Worm (Caenorhabditis elegans) whole organism, L4 larva: Measurements from ENCODE around the gene Y75B12B.3.
"Not testable (repeated sequence)": the region's sequence is repeated elsewhere in the genome, so short reads cannot be mapped to it uniquely, and the experiment has no call there.

Experiments
- F10B5.3 ChIP-seq: sonication (generic microtip); optimal IDR thresholded peaks from 2 replicates; lab custom pipeline; 2016; ENCODE audit warnings: mild to moderate bottlenecking, missing genetic modification characterization, missing compliant biosample characterization
- F26F4.8 ChIP-seq: fragments of 200-800 bp; sonication (Bioruptor generic); conservative IDR thresholded peaks from 2 replicates; pipeline ENCODE4 v1.3.6; 2022; ENCODE audit warnings: missing genetic modification characterization, missing compliant biosample characterization
- F49E8.2 ChIP-seq: sonication (generic microtip); optimal IDR thresholded peaks from 2 replicates; lab custom pipeline; 2016; ENCODE audit warnings: missing compliant biosample characterization, mild to moderate bottlenecking, missing genetic modification characterization, borderline replicate concordance
- T20F7.1 ChIP-seq: fragments of 200-800 bp; sonication (Bioruptor generic); optimal IDR thresholded peaks from 2 replicates; lab custom pipeline; 2018; ENCODE audit warnings: mild to moderate bottlenecking, missing genetic modification characterization, missing compliant biosample characterization
- T26A8.4 ChIP-seq: fragments of 200-800 bp; sonication (Bioruptor generic); IDR thresholded peaks from 2 replicates; pipeline ENCODE4 v1.3.6; 2022; ENCODE audit warnings: missing genetic modification characterization, missing compliant biosample characterization
- Y5F2A.4 ChIP-seq: fragments of 200-800 bp; sonication (Bioruptor generic); optimal IDR thresholded peaks from 2 replicates; lab custom pipeline; 2018; ENCODE audit warnings: mild to moderate bottlenecking, missing genetic modification characterization, missing compliant biosample characterization
- Y75B8A.6 ChIP-seq: fragments of 200-800 bp; sonication (Bioruptor generic); IDR thresholded peaks from 2 replicates; pipeline ENCODE4 v1.3.6; 2022; ENCODE audit warnings: missing genetic modification reagents, missing genetic modification characterization, missing compliant biosample characterization
- aly-2 ChIP-seq: sonication (generic microtip); optimal IDR thresholded peaks from 2 replicates; lab custom pipeline; 2018; ENCODE audit warnings: missing biosample characterization, missing genetic modification characterization
- ama-1 ChIP-seq: fragments of 150-350 bp; optimal IDR thresholded peaks from 2 replicates; lab custom pipeline; 2014; ENCODE audit warnings: inconsistent platforms, mixed read lengths
- ceh-20 ChIP-seq: fragments of 200-800 bp; sonication (Bioruptor generic); IDR thresholded peaks from 2 replicates; pipeline ENCODE4 v1.3.6; 2022; ENCODE audit warnings: missing genetic modification reagents, missing genetic modification characterization, missing compliant biosample characterization
- ceh-28 ChIP-seq: fragments of 150-350 bp; optimal IDR thresholded peaks from 2 replicates; lab custom pipeline; 2014; ENCODE audit warnings: missing biosample characterization, missing genetic modification reagents, missing genetic modification characterization
- ceh-82 ChIP-seq: sonication (generic microtip); optimal IDR thresholded peaks from 2 replicates; lab custom pipeline; 2017; ENCODE audit warnings: missing biosample characterization, missing genetic modification characterization
- ces-1 ChIP-seq: fragments of 150-350 bp; sonication (generic microtip); optimal IDR thresholded peaks from 4 replicates; lab custom pipeline; 2014; ENCODE audit warnings: missing biosample characterization, missing genetic modification reagents, missing genetic modification characterization
- cey-2 ChIP-seq: sonication (generic microtip); optimal IDR thresholded peaks from 3 replicates; lab custom pipeline; 2017; ENCODE audit warnings: missing genetic modification characterization, mild to moderate bottlenecking, missing compliant biosample characterization, antibody characterized with exemption, borderline replicate concordance; ENCODE audit not compliant: insufficient read depth
- daf-19 ChIP-seq: fragments of 200-800 bp; sonication (Bioruptor generic); conservative IDR thresholded peaks from 2 replicates; pipeline ENCODE4 v1.3.6; 2022; ENCODE audit warnings: missing genetic modification characterization, missing compliant biosample characterization
- daf-8 ChIP-seq: fragments of 200-800 bp; sonication (Bioruptor generic); IDR thresholded peaks from 2 replicates; pipeline ENCODE4 v1.3.6; 2022; ENCODE audit warnings: missing genetic modification characterization, missing compliant biosample characterization
- dve-1 ChIP-seq: sonication (generic microtip); optimal IDR thresholded peaks from 2 replicates; lab custom pipeline; 2017; ENCODE audit warnings: antibody characterized with exemption, mild to moderate bottlenecking, missing genetic modification characterization, missing compliant biosample characterization; ENCODE audit not compliant: insufficient read depth
- fkh-10 ChIP-seq: fragments of 150-350 bp; optimal IDR thresholded peaks from 2 replicates; lab custom pipeline; 2014; ENCODE audit warnings: missing biosample characterization, missing genetic modification reagents, missing genetic modification characterization
- gei-8 ChIP-seq: fragments of 200-800 bp; sonication (Bioruptor generic); optimal IDR thresholded peaks from 2 replicates; lab custom pipeline; 2018; ENCODE audit warnings: mild to moderate bottlenecking, missing genetic modification characterization, missing compliant biosample characterization
- hif-1 ChIP-seq, 2 experiments: sonication (generic microtip); optimal IDR thresholded peaks; 2 replicates each; lab custom pipeline; 2016 to 2017; ENCODE audit warnings: missing compliant biosample characterization in 2 of 2, missing genetic modification characterization in 2 of 2, missing genetic modification reagents in 2 of 2, missing genotype in 2 of 2, mild to moderate bottlenecking in 1 of 2
- jun-1 ChIP-seq: fragments of 150-350 bp; optimal IDR thresholded peaks from 2 replicates; lab custom pipeline; 2014; ENCODE audit warnings: missing biosample characterization, missing genetic modification reagents, missing genetic modification characterization
- lin-13 ChIP-seq: fragments of 150-350 bp; optimal IDR thresholded peaks from 2 replicates; lab custom pipeline; 2014; ENCODE audit warnings: missing biosample characterization, missing genetic modification reagents, missing genetic modification characterization
- lin-39 ChIP-seq: fragments of 150-350 bp; optimal IDR thresholded peaks from 2 replicates; lab custom pipeline; 2014; ENCODE audit warnings: missing biosample characterization, missing genetic modification reagents, missing genetic modification characterization
- madf-5 ChIP-seq, 2 experiments: fragments of 200-800 bp; sonication (Bioruptor generic); IDR thresholded peaks; 2 replicates each; pipeline ENCODE4 v1.3.6; 2022; ENCODE audit warnings: missing compliant biosample characterization in 2 of 2, missing genetic modification characterization in 2 of 2
- mdt-29 ChIP-seq: fragments of 200-800 bp; sonication (Bioruptor generic); IDR thresholded peaks from 2 replicates; pipeline ENCODE4 v1.3.6; 2022; ENCODE audit warnings: missing genetic modification reagents, missing genetic modification characterization, missing compliant biosample characterization
- nhr-11 ChIP-seq: fragments of 150-350 bp; optimal IDR thresholded peaks from 2 replicates; lab custom pipeline; 2014; ENCODE audit warnings: missing biosample characterization, missing genetic modification characterization
- nhr-25 ChIP-seq: sonication (generic microtip); optimal IDR thresholded peaks from 2 replicates; lab custom pipeline; 2017; ENCODE audit warnings: missing genetic modification characterization, mild to moderate bottlenecking, missing compliant biosample characterization, antibody characterized with exemption, moderate library complexity, borderline replicate concordance; ENCODE audit not compliant: insufficient read depth
- nhr-41 ChIP-seq: fragments of 200-800 bp; sonication (Bioruptor generic); IDR thresholded peaks from 2 replicates; pipeline ENCODE4 v1.3.6; 2022; ENCODE audit warnings: missing genetic modification reagents, missing genetic modification characterization, missing compliant biosample characterization
- nhr-76 ChIP-seq: fragments of 150-350 bp; optimal IDR thresholded peaks from 2 replicates; lab custom pipeline; 2014; ENCODE audit warnings: missing biosample characterization, missing genetic modification characterization
- sdz-12 ChIP-seq: fragments of 200-800 bp; sonication (Bioruptor generic); optimal IDR thresholded peaks from 2 replicates; lab custom pipeline; 2018; ENCODE audit warnings: mild to moderate bottlenecking, missing genetic modification characterization, missing compliant biosample characterization
- snpc-1.2 ChIP-seq: fragments of 200-800 bp; sonication (Bioruptor generic); IDR thresholded peaks from 2 replicates; pipeline ENCODE4 v1.3.6; 2022; ENCODE audit warnings: missing genetic modification reagents, missing genetic modification characterization, missing compliant biosample characterization
- spr-1 ChIP-seq: sonication (generic microtip); optimal IDR thresholded peaks from 2 replicates; lab custom pipeline; 2016; ENCODE audit warnings: mild to moderate bottlenecking, missing genetic modification characterization, missing compliant biosample characterization
- tag-97 ChIP-seq: fragments of 200-800 bp; sonication (Bioruptor generic); IDR thresholded peaks from 2 replicates; pipeline ENCODE4 v1.3.6; 2022; ENCODE audit warnings: missing genetic modification characterization, missing compliant biosample characterization
- unc-130 ChIP-seq: sonication (generic microtip); optimal IDR thresholded peaks from 2 replicates; lab custom pipeline; 2016; ENCODE audit warnings: missing genetic modification reagents, missing genetic modification characterization, missing compliant biosample characterization
- unc-39 ChIP-seq: sonication (generic microtip); optimal IDR thresholded peaks from 2 replicates; lab custom pipeline; 2017; ENCODE audit warnings: missing biosample characterization, missing genetic modification characterization
- vab-7 ChIP-seq: fragments of 200-800 bp; sonication (Bioruptor generic); IDR thresholded peaks from 2 replicates; pipeline ENCODE4 v1.3.6; 2022; ENCODE audit warnings: missing genetic modification reagents, missing genetic modification characterization, missing compliant biosample characterization
- ztf-11 ChIP-seq: fragments of 150-350 bp; optimal IDR thresholded peaks from 2 replicates; lab custom pipeline; 2014; ENCODE audit warnings: missing biosample characterization, missing genetic modification characterization

The Y75B12B.3 gene

DNA sequence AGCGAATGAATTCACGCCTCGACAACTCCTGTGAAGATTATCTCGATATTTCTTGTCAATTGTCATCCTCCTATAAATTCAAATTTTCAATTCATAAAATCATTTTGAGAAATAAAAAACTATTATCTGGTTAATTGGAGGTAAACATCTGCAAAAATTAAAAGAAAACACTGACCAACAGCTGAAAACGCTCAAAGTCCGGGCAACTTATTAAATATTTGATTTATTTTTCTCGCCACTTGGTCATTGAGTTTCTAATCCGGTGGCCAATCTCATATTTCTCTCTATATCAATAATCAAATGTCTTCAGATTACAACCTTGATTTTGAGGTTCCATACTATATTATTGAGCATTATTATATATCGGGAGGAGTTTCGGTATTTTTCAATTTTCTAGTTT lies 25.8 kb upstream of the Y75B12B.3 start, which contains the start of gene sri-24:
Gene sri-24 (plus strand): TSS at position 301 of the 400 bp plus-strand sequence.
- TF ChIP-seq sdz-12; nhr-11 (tag; lab: Kevin White, UChicago); jun-1 (tag; lab: Kevin White, UChicago): not testable (repeated sequence)

DNA sequence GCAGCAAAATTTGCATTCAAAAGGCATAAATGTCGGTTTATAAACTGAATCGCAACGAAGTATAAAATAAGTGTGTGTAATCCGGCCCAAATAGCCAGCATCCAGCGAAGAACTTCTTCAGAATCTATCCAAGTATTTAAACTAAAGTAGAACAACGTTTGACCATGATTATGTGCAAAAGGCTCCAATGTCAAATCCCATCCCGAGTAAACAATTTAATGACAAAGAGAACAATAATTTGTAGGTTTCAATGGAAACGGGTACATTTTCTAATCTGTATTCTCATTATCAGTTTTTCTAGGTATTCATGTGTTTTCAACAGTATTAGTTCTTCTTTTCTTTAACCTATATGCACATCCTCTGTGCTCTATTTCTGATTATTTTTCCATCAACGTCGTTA lies 21.6 kb upstream of the Y75B12B.3 start, which contains the start of gene C41G6.12:
Gene C41G6.12 (minus strand): TSS at position 101 of the 400 bp plus-strand sequence.
- not testable (repeated sequence) for TF ChIP-seq fkh-10 (GFP tag; lab: Kevin White, UChicago); ces-1 (GFP tag; lab: Kevin White, UChicago); daf-19 (GFP tag; lab: Robert Waterston, UW)

DNA sequence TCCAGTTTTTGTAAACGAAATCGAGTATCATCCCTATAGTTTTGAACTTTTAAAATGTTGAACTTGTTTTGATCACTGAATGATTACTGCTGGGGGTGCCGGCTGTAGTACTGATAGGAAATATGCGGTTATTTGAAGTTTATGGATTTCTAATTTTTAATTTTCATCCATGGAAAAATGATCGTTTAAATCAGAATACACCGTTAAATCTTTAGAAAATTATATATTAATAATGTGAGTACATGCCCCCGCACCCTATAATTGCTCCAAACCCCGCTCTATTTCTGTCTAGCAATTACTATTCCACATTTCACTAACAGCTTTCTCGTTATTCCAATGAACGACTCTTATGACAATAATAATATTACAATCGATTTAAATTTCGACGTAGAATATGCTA lies 13.7 kb upstream of the Y75B12B.3 start, which contains the start of gene Y75B12B.10:
Gene Y75B12B.10 (plus strand): TSS at position 301 of the 400 bp plus-strand sequence.
- TF ChIP-seq cey-2 (tag; lab: Kevin White, UChicago): no peak
- no peak for TF ChIP-seq tag-97 (GFP tag; lab: Robert Waterston, UW)
- no peak for TF ChIP-seq ceh-28
- TF ChIP-seq nhr-41: no peak
- no peak for TF ChIP-seq daf-8
- TF ChIP-seq ceh-82 (tag; lab: Kevin White, UChicago): no peak
- TF ChIP-seq T26A8.4 (GFP tag; lab: Robert Waterston, UW): no peak
- no peak for TF ChIP-seq sdz-12
- no peak for TF ChIP-seq madf-5 (GFP tag; IDR thresholded peaks at IDR 0.05; lab: Robert Waterston, UW)
- TF ChIP-seq hif-1 (tag; optimal IDR thresholded peaks at IDR 0.05; lab: Kevin White, UChicago): no peak
- TF ChIP-seq lin-13: no peak
- no peak for TF ChIP-seq spr-1
- no peak for TF ChIP-seq Y75B8A.6
- TF ChIP-seq fkh-10 (GFP tag; lab: Kevin White, UChicago): no peak

DNA sequence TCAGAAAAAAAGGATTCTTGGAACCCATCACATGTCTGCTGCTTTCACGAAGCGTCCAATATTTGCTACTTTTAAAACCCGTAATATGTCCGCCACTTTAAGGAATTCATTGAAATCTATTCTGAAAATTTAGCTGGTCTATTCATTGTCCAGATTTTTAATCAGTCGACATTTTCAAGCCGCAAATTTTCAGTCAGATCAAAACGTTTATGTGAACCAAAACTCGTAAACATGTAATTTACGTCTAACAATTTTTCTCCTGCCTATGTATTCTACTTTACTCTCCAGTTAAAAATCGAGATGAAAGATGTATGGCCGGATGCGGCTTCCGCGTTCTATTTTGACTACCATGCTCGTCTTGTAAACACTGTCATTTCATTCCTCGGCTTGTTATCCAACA lies 11.9 kb upstream of the Y75B12B.3 start, which contains the start of gene srw-1:
Gene srw-1 (plus strand): TSS at position 301 of the 400 bp plus-strand sequence.
- TF ChIP-seq T20F7.1 (GFP tag; lab: Kevin White, UChicago): no peak
- TF ChIP-seq aly-2 (tag; lab: Kevin White, UChicago): no peak
- TF ChIP-seq ceh-20 (GFP tag; lab: Robert Waterston, UW): no peak
- TF ChIP-seq gei-8 (GFP tag; lab: Kevin White, UChicago): no peak
- no peak for TF ChIP-seq snpc-1.2
- TF ChIP-seq lin-39 (tag; lab: Kevin White, UChicago): no peak
- TF ChIP-seq dve-1: no peak
- TF ChIP-seq nhr-25 (tag; lab: Kevin White, UChicago): no peak
- TF ChIP-seq lin-13: no peak
- TF ChIP-seq F10B5.3: no peak
- no peak for TF ChIP-seq unc-130
- TF ChIP-seq ztf-11 (tag; lab: Kevin White, UChicago): no peak
- TF ChIP-seq F26F4.8 (GFP tag; lab: Robert Waterston, UW): no peak
- TF ChIP-seq unc-39: no peak
- no peak for TF ChIP-seq ceh-82 (tag; lab: Kevin White, UChicago)
- no peak for TF ChIP-seq ama-1
- TF ChIP-seq nhr-76 (tag; lab: Kevin White, UChicago): no peak

DNA sequence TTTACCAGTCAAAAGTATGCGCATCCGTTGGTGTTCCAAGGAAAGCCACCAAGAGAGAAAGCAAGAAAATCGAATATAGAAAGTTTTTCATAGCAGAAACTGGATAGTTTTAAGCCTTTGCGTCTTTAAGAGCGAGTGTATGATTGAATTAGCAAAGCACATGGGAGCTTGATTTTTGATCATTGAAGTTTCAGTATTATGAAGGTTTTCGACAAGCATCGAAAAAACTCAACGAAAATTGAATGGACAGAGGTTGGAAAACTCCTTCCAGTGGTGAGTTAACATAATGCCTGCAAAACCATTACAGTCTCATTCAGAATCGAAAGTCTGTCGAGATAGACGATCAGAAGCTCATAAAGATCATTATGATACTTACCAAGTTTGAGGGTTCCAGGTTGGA lies 7.8 kb upstream of the Y75B12B.3 start, which contains the start of gene Y75B12B.13:
Gene Y75B12B.13 (minus strand): TSS at position 101 of the 400 bp plus-strand sequence.
- TF ChIP-seq vab-7 (GFP tag; lab: Robert Waterston, UW) (no peak), nhr-25 (tag; lab: Kevin White, UChicago) (no peak), F49E8.2 (tag; lab: Kevin White, UChicago) (no peak), madf-5 (GFP tag; IDR thresholded peaks at IDR 0.05; lab: Robert Waterston, UW) (no peak), mdt-29 (GFP tag; lab: Robert Waterston, UW) (no peak), Y5F2A.4 (GFP tag; lab: Kevin White, UChicago) (no peak)
